Fruit fly (Drosophila melanogaster): ENCODE measurements around the gene Acbp2.

DNA sequence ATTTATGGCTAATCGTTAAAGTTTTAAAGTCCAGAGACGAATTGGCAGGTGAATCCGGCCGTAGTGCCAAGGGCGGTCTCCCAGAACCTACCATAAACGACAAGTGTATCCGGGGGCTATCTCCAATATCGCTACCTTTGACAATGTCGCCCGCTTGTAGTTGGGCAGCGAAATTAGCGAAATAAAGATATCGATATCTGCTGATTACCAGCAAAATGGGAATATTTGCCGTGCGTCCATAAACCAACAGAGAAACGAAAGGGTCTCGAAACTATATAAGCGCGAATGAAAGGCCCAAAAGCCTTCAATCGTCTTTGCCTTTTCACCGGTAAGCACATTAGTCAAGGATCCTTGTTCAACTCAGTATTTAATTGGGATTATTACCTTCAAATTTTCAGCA is 1.1 kb upstream of the Acbp2 start, which contains the start of gene Acbp3:
- no peak for TF ChIP-seq CG12605 (GFP tag; IDR thresholded peaks at IDR 0.05)
- TF ChIP-seq CG13204 (GFP tag; optimal IDR thresholded peaks at IDR 0.05) = no peak
- TF ChIP-seq rn (GFP tag; IDR thresholded peaks at IDR 0.05) = no peak
- no peak for TF ChIP-seq CG10348 (GFP tag; IDR thresholded peaks at IDR 0.05)
- TF ChIP-seq Pif1B (GFP tag; optimal IDR thresholded peaks at IDR 0.05) = no peak
- TF ChIP-seq D1 (tag; optimal IDR thresholded peaks at IDR 0.05) = no peak
- no peak for TF ChIP-seq CG32121 (GFP tag; IDR thresholded peaks at IDR 0.05)
- TF ChIP-seq CG8301 (tag; optimal IDR thresholded peaks at IDR 0.05) = no peak
- TF ChIP-seq CG4496 (GFP tag; IDR thresholded peaks at IDR 0.05) = no peak
- no peak for TF ChIP-seq Pif1A (GFP tag; optimal IDR thresholded peaks at IDR 0.05)
- no peak for TF ChIP-seq Snoo (tag; optimal IDR thresholded peaks at IDR 0.05)
- no peak for TF ChIP-seq CG17806 (tag; optimal IDR thresholded peaks at IDR 0.05)
